Worm (Caenorhabditis elegans): ENCODE results near the gene Y43D4A.5.

- TF ChIP-seq ztf-29 (GFP tag; IDR thresholded peaks at IDR 0.05) (no peak), tab-1 (GFP tag; IDR thresholded peaks at IDR 0.05) (no peak), T22C8.4 (GFP tag; IDR thresholded peaks at IDR 0.05) (no peak), flt-1 (GFP tag; IDR thresholded peaks at IDR 0.05) (no peak), ref-1 (GFP tag; conservative IDR thresholded peaks at IDR 0.05) (no peak), klf-2 (GFP tag; conservative IDR thresholded peaks at IDR 0.05) (no peak), med-1 (GFP tag; optimal IDR thresholded peaks at IDR 0.05; ENCODE audit: insufficient read depth) (no peak), cog-1 (tag; optimal IDR thresholded peaks at IDR 0.05) (no peak), ztf-23 (GFP tag; IDR thresholded peaks at IDR 0.05) (no peak)
These were observed 3.1 kb downstream of the Y43D4A.5 start for ce11 chrIV:16778644-16779043.

Measured in whole organism, midembryonic.